Fruit fly (Drosophila melanogaster) whole organism, embryonic: ENCODE data around the gene mRpS18C.

Experiments
- Asciz ChIP-seq: fragments of 200-800 bp; sonication (Bioruptor generic); optimal IDR thresholded peaks from 2 replicates; lab custom pipeline; 2017; ENCODE audit warnings: missing biosample characterization, mild to moderate bottlenecking, missing genetic modification characterization, missing genetic modification reagents
- CG12769 ChIP-seq: fragments of 200-800 bp; sonication (Bioruptor generic); optimal IDR thresholded peaks from 2 replicates; lab custom pipeline; 2019; ENCODE audit warnings: missing biosample characterization, mild to moderate bottlenecking, missing genetic modification characterization, moderate library complexity
- CG14014 ChIP-seq: fragments of 200-800 bp; sonication (Bioruptor generic); IDR thresholded peaks from 2 replicates; pipeline ENCODE4 v1.3.6; 2022; ENCODE audit warnings: missing biosample characterization, missing genetic modification characterization
- CG1647 ChIP-seq: fragments of 200-800 bp; sonication (Bioruptor generic); optimal IDR thresholded peaks from 3 replicates; lab custom pipeline; 2016; ENCODE audit warnings: missing biosample characterization, missing genetic modification characterization
- CG17359 ChIP-seq: fragments of 200-800 bp; sonication (Bioruptor generic); optimal IDR thresholded peaks from 3 replicates; lab custom pipeline; 2018; ENCODE audit warnings: missing biosample characterization, mild to moderate bottlenecking, missing genetic modification characterization, moderate library complexity
- CG17361 ChIP-seq: fragments of 200-800 bp; sonication (Bioruptor generic); IDR thresholded peaks from 3 replicates; pipeline ENCODE4 v1.3.6; 2022; ENCODE audit warnings: missing biosample characterization, missing genetic modification characterization
- CG18476 ChIP-seq: fragments of 200-800 bp; sonication (Bioruptor generic); optimal IDR thresholded peaks from 2 replicates; lab custom pipeline; 2016; ENCODE audit warnings: missing biosample characterization, mild to moderate bottlenecking, missing genetic modification characterization
- CG2199 ChIP-seq: fragments of 200-800 bp; sonication (Bioruptor generic); IDR thresholded peaks from 3 replicates; pipeline ENCODE4 v1.3.6; 2022; ENCODE audit warnings: missing biosample characterization, missing genetic modification characterization
- CG3065 ChIP-seq: fragments of 200-800 bp; sonication (Bioruptor generic); optimal IDR thresholded peaks from 2 replicates; lab custom pipeline; 2016; ENCODE audit warnings: missing biosample characterization, missing genetic modification characterization
- CG3163 ChIP-seq: fragments of 200-800 bp; sonication (Bioruptor generic); optimal IDR thresholded peaks from 3 replicates; lab custom pipeline; 2016; ENCODE audit warnings: missing biosample characterization, missing genetic modification characterization
- CG34422 ChIP-seq: fragments of 200-800 bp; sonication (Bioruptor generic); IDR thresholded peaks from 3 replicates; pipeline ENCODE4 v1.3.6; 2022; ENCODE audit warnings: missing biosample characterization, missing genetic modification characterization
- CG42726 ChIP-seq: fragments of 200-800 bp; sonication (Bioruptor generic); IDR thresholded peaks from 2 replicates; pipeline ENCODE4 v1.3.6; 2022; ENCODE audit warnings: missing biosample characterization, missing genetic modification characterization; ENCODE audit not compliant: partially characterized antibody
- CG5953 ChIP-seq: fragments of 200-800 bp; sonication (Bioruptor generic); IDR thresholded peaks from 2 replicates; pipeline ENCODE4 v1.3.6; 2022; ENCODE audit warnings: missing biosample characterization, missing genetic modification characterization
- CG6654 ChIP-seq: fragments of 200-800 bp; sonication (Bioruptor generic); optimal IDR thresholded peaks from 2 replicates; lab custom pipeline; 2017; ENCODE audit warnings: missing biosample characterization, mild to moderate bottlenecking, missing genetic modification characterization
- CG7786 ChIP-seq: fragments of 200-800 bp; sonication (Bioruptor generic); optimal IDR thresholded peaks from 2 replicates; lab custom pipeline; 2016; ENCODE audit warnings: missing biosample characterization, missing genetic modification characterization
- Chrac-16 ChIP-seq: fragments of 200-800 bp; sonication (Bioruptor generic); optimal IDR thresholded peaks from 3 replicates; lab custom pipeline; 2016; ENCODE audit warnings: missing biosample characterization, missing genetic modification characterization
- Dll ChIP-seq: fragments of 200-800 bp; sonication (Bioruptor generic); IDR thresholded peaks from 4 replicates; pipeline ENCODE4 v1.3.6; 2022; ENCODE audit warnings: missing biosample characterization, missing genetic modification characterization; ENCODE audit not compliant: partially characterized antibody
- Doc3 ChIP-seq: fragments of 200-800 bp; sonication (Bioruptor generic); IDR thresholded peaks from 3 replicates; pipeline ENCODE4 v1.3.6; 2022; ENCODE audit warnings: missing biosample characterization, missing genetic modification characterization; ENCODE audit not compliant: partially characterized antibody
- Drgx ChIP-seq: fragments of 200-800 bp; sonication (Bioruptor generic); IDR thresholded peaks from 2 replicates; pipeline ENCODE4 v1.3.6; 2022; ENCODE audit warnings: missing biosample characterization, missing genetic modification characterization
- E2f1 ChIP-seq: fragments of 200-800 bp; sonication (Bioruptor generic); IDR thresholded peaks from 2 replicates; pipeline ENCODE4 v1.3.6; 2022; ENCODE audit warnings: missing biosample characterization, missing genetic modification characterization
- Lhr ChIP-seq: fragments of 200-800 bp; sonication (Bioruptor generic); optimal IDR thresholded peaks from 3 replicates; lab custom pipeline; 2017; ENCODE audit warnings: mild to moderate bottlenecking, missing biosample characterization, missing genetic modification reagents, missing genetic modification characterization
- MBD-R2 ChIP-seq: fragments of 200-800 bp; sonication (Bioruptor generic); IDR thresholded peaks from 2 replicates; pipeline ENCODE4 v1.3.6; 2022; ENCODE audit warnings: missing biosample characterization, missing genetic modification characterization
- NC2α ChIP-seq: fragments of 200-800 bp; sonication (Bioruptor generic); optimal IDR thresholded peaks from 2 replicates; lab custom pipeline; 2016; ENCODE audit warnings: missing biosample characterization, missing genetic modification characterization
- NK7.1 ChIP-seq: fragments of 200-800 bp; sonication (Bioruptor generic); optimal IDR thresholded peaks from 3 replicates; lab custom pipeline; 2016; ENCODE audit warnings: missing biosample characterization, missing genetic modification characterization
- Oaz ChIP-seq: fragments of 200-800 bp; sonication (Bioruptor generic); IDR thresholded peaks from 2 replicates; pipeline ENCODE4 v1.3.6; 2022; ENCODE audit warnings: missing biosample characterization, missing genetic modification characterization
- Opbp ChIP-seq: fragments of 200-800 bp; sonication (Bioruptor generic); IDR thresholded peaks from 3 replicates; pipeline ENCODE4 v1.3.6; 2022; ENCODE audit warnings: missing biosample characterization, missing genetic modification characterization; ENCODE audit not compliant: partially characterized antibody
- Optix ChIP-seq: fragments of 200-800 bp; sonication (Bioruptor generic); IDR thresholded peaks from 3 replicates; pipeline ENCODE4 v1.3.6; 2022; ENCODE audit warnings: missing biosample characterization, missing genetic modification characterization
- Sry-β ChIP-seq: fragments of 200-800 bp; sonication (Bioruptor generic); optimal IDR thresholded peaks from 2 replicates; lab custom pipeline; 2018; ENCODE audit warnings: missing biosample characterization, mild to moderate bottlenecking, missing genetic modification characterization, moderate library complexity
- dan ChIP-seq: fragments of 200-800 bp; sonication (Bioruptor generic); IDR thresholded peaks from 2 replicates; pipeline ENCODE4 v1.3.6; 2022; ENCODE audit warnings: missing biosample characterization, missing genetic modification characterization
- disco-r ChIP-seq: fragments of 200-800 bp; sonication (Bioruptor generic); optimal IDR thresholded peaks from 2 replicates; lab custom pipeline; 2016; ENCODE audit warnings: missing biosample characterization, missing genetic modification characterization
- gsb ChIP-seq: fragments of 200-800 bp; sonication (Bioruptor generic); IDR thresholded peaks from 2 replicates; pipeline ENCODE4 v1.3.6; 2022; ENCODE audit warnings: missing biosample characterization, missing genetic modification characterization
- gsb-n ChIP-seq: fragments of 200-800 bp; sonication (Bioruptor generic); optimal IDR thresholded peaks from 3 replicates; lab custom pipeline; 2018; ENCODE audit warnings: missing biosample characterization, mild to moderate bottlenecking, missing genetic modification characterization
- inv ChIP-seq: fragments of 200-800 bp; sonication (Bioruptor generic); IDR thresholded peaks from 2 replicates; pipeline ENCODE4 v1.3.6; 2022; ENCODE audit warnings: missing biosample characterization, missing genetic modification characterization; ENCODE audit not compliant: partially characterized antibody
- jing ChIP-seq: fragments of 200-800 bp; sonication (Bioruptor generic); optimal IDR thresholded peaks from 2 replicates; lab custom pipeline; 2018; ENCODE audit warnings: missing biosample characterization, mild to moderate bottlenecking, missing genetic modification characterization
- klu ChIP-seq: fragments of 200-800 bp; sonication (Bioruptor generic); IDR thresholded peaks from 2 replicates; pipeline ENCODE4 v1.3.6; 2022; ENCODE audit warnings: missing biosample characterization, missing genetic modification characterization
- lmd ChIP-seq: fragments of 200-800 bp; sonication (Bioruptor generic); IDR thresholded peaks from 2 replicates; pipeline ENCODE4 v1.3.6; 2022; ENCODE audit warnings: missing biosample characterization, missing genetic modification characterization
- mirr ChIP-seq: fragments of 200-800 bp; sonication (Bioruptor generic); optimal IDR thresholded peaks from 3 replicates; lab custom pipeline; 2018; ENCODE audit warnings: missing biosample characterization, mild to moderate bottlenecking, missing genetic modification characterization
- pho ChIP-seq: fragments of 200-800 bp; sonication (Bioruptor generic); optimal IDR thresholded peaks from 2 replicates; lab custom pipeline; 2016; ENCODE audit warnings: missing biosample characterization, missing genetic modification characterization
- phol ChIP-seq: fragments of 200-800 bp; sonication (Bioruptor generic); optimal IDR thresholded peaks from 3 replicates; lab custom pipeline; 2018; ENCODE audit warnings: missing biosample characterization, mild to moderate bottlenecking, missing genetic modification characterization, moderate library complexity
- scrt ChIP-seq: fragments of 200-800 bp; sonication (Bioruptor generic); optimal IDR thresholded peaks from 2 replicates; lab custom pipeline; 2018; ENCODE audit warnings: missing biosample characterization, mild to moderate bottlenecking, missing genetic modification characterization, moderate library complexity
- ssp ChIP-seq: fragments of 200-800 bp; sonication (Bioruptor generic); IDR thresholded peaks from 2 replicates; pipeline ENCODE4 v1.3.6; 2022; ENCODE audit warnings: missing biosample characterization, missing genetic modification characterization
- tio ChIP-seq: fragments of 200-800 bp; sonication (Bioruptor generic); optimal IDR thresholded peaks from 2 replicates; lab custom pipeline; 2017; ENCODE audit warnings: missing biosample characterization, missing genetic modification characterization, inconsistent platforms
- tll ChIP-seq, 2 experiments: fragments of 200-800 bp in 1 of 2; fragments of >200 bp in 1 of 2; sonication (Bioruptor generic) in 1 of 2; optimal IDR thresholded peaks; 2 replicates each; lab custom pipeline; 2017 to 2019; ENCODE audit warnings: missing biosample characterization in 2 of 2, missing genetic modification characterization in 2 of 2, mild to moderate bottlenecking in 1 of 2, moderate library complexity in 1 of 2
- tna ChIP-seq: fragments of 200-800 bp; sonication (Bioruptor generic); IDR thresholded peaks from 2 replicates; pipeline ENCODE4 v1.3.6; 2022; ENCODE audit warnings: missing biosample characterization, missing genetic modification characterization; ENCODE audit not compliant: partially characterized antibody
- vfl ChIP-seq: fragments of 200-800 bp; sonication (Bioruptor generic); optimal IDR thresholded peaks from 2 replicates; lab custom pipeline; 2016; ENCODE audit warnings: missing biosample characterization, missing genetic modification characterization
- wek ChIP-seq: fragments of 200-800 bp; sonication (Bioruptor generic); optimal IDR thresholded peaks from 3 replicates; lab custom pipeline; 2018; ENCODE audit warnings: missing biosample characterization, mild to moderate bottlenecking, missing genetic modification characterization, moderate library complexity
- z ChIP-seq: fragments of 200-800 bp; sonication (Bioruptor generic); IDR thresholded peaks from 3 replicates; pipeline ENCODE4 v1.3.6; 2022; ENCODE audit warnings: missing biosample characterization, missing genetic modification characterization
- zen2 ChIP-seq: fragments of 200-800 bp; sonication (Bioruptor generic); IDR thresholded peaks from 3 replicates; pipeline ENCODE4 v1.3.6; 2022; ENCODE audit warnings: missing biosample characterization, missing genetic modification characterization; ENCODE audit not compliant: partially characterized antibody

Gene mRpS18C

dm6 chr3R:30387515-30388178 is 36.1 kb upstream of the mRpS18C start, which contains the start of the genes Fer2LCH and Fer1HCH (continued):
- TF ChIP-seq CG12769 (tag; lab: Kevin White, UChicago), result peak; percentile 10
- TF ChIP-seq CG14014 (GFP tag; lab: Robert Waterston, UW), result no peak
- no peak for TF ChIP-seq NC2α
- peak; percentile 28; the same call in 1 of the 2 replicates for TF ChIP-seq inv (GFP tag; lab: Robert Waterston, UW)
- TF ChIP-seq scrt, result no peak
- TF ChIP-seq jing (GFP tag; lab: Kevin White, UChicago), result no peak
- no peak for TF ChIP-seq Sry-β (GFP tag; lab: Kevin White, UChicago)
- no peak for TF ChIP-seq CG7786 (GFP tag; lab: Kevin White, UChicago)
- TF ChIP-seq Drgx (GFP tag; lab: Robert Waterston, UW), result no peak
- no peak for TF ChIP-seq mirr (GFP tag; lab: Kevin White, UChicago)
- TF ChIP-seq CG5953 (GFP tag; lab: Robert Waterston, UW), result no peak
- TF ChIP-seq CG42726 (GFP tag; lab: Robert Waterston, UW), result 0 out of 2 replicates have a peak, but pooled peaks have one; percentile 11
- no peak for TF ChIP-seq tll (GFP tag; optimal IDR thresholded peaks at IDR 0.05; lab: Kevin White, UChicago)
- TF ChIP-seq pho (GFP tag; lab: Kevin White, UChicago), result no peak
- no peak for TF ChIP-seq Oaz
- TF ChIP-seq wek (GFP tag; lab: Kevin White, UChicago), result no peak
- TF ChIP-seq CG2199 (GFP tag; lab: Robert Waterston, UW), result peak; percentile 64; the same call in 1 of the 3 replicates
- TF ChIP-seq CG3163 (GFP tag; lab: Kevin White, UChicago), result peak; percentile 78
- peak; percentile 90 for TF ChIP-seq phol (tag; lab: Kevin White, UChicago)
- no peak for TF ChIP-seq MBD-R2 (GFP tag; lab: Robert Waterston, UW)
- no peak for TF ChIP-seq Chrac-16 (GFP tag; lab: Kevin White, UChicago)
- TF ChIP-seq Dll, result 0 out of 4 replicates have a peak, but pooled peaks have one; percentile 5
- TF ChIP-seq CG17361 (GFP tag; lab: Robert Waterston, UW), result no peak
- no peak for TF ChIP-seq CG6654
- TF ChIP-seq vfl, result no peak
- TF ChIP-seq Lhr (GFP tag; lab: Kevin White, UChicago), result no peak
- TF ChIP-seq tna (GFP tag; lab: Robert Waterston, UW), result no peak

- peak; percentile 79 for TF ChIP-seq ssp
- TF ChIP-seq disco-r (GFP tag; lab: Kevin White, UChicago), result peak; percentile 97
- peak; percentile 80 for TF ChIP-seq gsb-n
- TF ChIP-seq Optix (GFP tag; lab: Robert Waterston, UW), result peak; percentile 89
- no peak for TF ChIP-seq Doc3
- 0 out of 3 replicates have a peak, but pooled peaks have one; percentile 39 for TF ChIP-seq z (GFP tag; lab: Robert Waterston, UW)
- TF ChIP-seq CG17359, result peak; percentile 85
- TF ChIP-seq zen2 (GFP tag; lab: Robert Waterston, UW), result no peak
- peak; percentile 90 for TF ChIP-seq klu (GFP tag; lab: Robert Waterston, UW)
- peak; percentile 87 for TF ChIP-seq E2f1 (GFP tag; lab: Robert Waterston, UW)
- TF ChIP-seq Opbp, result 0 out of 3 replicates have a peak, but pooled peaks have one; percentile 31
- TF ChIP-seq NK7.1, result peak; percentile 95
- peak; percentile 72 for TF ChIP-seq gsb (GFP tag; lab: Robert Waterston, UW)
- TF ChIP-seq CG34422 (GFP tag; lab: Robert Waterston, UW), result peak; percentile 93
- peak; percentile 88 for TF ChIP-seq Asciz
- peak; percentile 95 for TF ChIP-seq lmd (GFP tag; lab: Robert Waterston, UW)
- peak; percentile 98 for TF ChIP-seq tio (GFP tag; lab: Kevin White, UChicago)
- peak; percentile 91 for TF ChIP-seq CG1647 (GFP tag; lab: Kevin White, UChicago)
- TF ChIP-seq CG18476 (GFP tag; lab: Kevin White, UChicago), result peak; percentile 93
- TF ChIP-seq pho (GFP tag; lab: Kevin White, UChicago), result peak; percentile 98
- peak; percentile 69; the same call in 1 of the 2 replicates for TF ChIP-seq dan
- peak; percentile 92 for TF ChIP-seq CG3065 (GFP tag; lab: Kevin White, UChicago)
These were observed 35.4 kb upstream of the mRpS18C start for dm6 chr3R:30388215-30388871.
